Worm (Caenorhabditis elegans) whole organism, early embryonic: Measurements from ENCODE around the gene F20D6.10.

Experiments used
- B0310.2 ChIP-seq: sonication (generic microtip); optimal IDR thresholded peaks from 2 replicates; lab custom pipeline; 2016; ENCODE audit warnings: mild to moderate bottlenecking, missing genetic modification characterization, missing compliant biosample characterization
- ama-1 ChIP-seq: fragments of 150-350 bp; optimal IDR thresholded peaks from 2 replicates; lab custom pipeline; 2014
- ceh-13 ChIP-seq: fragments of 200-800 bp; sonication (Bioruptor generic); optimal IDR thresholded peaks from 2 replicates; lab custom pipeline; 2018; ENCODE audit warnings: mild to moderate bottlenecking, missing genetic modification characterization, missing compliant biosample characterization
- ets-7 ChIP-seq: sonication (generic microtip); optimal IDR thresholded peaks from 2 replicates; lab custom pipeline; 2016; ENCODE audit warnings: missing genotype, missing genetic modification characterization, missing compliant biosample characterization
- flt-1 ChIP-seq: fragments of 200-800 bp; sonication (Bioruptor generic); IDR thresholded peaks from 2 replicates; pipeline ENCODE4 v1.3.6; 2022; ENCODE audit warnings: missing genetic modification characterization, missing compliant biosample characterization
- hmbx-1 ChIP-seq: sonication (generic microtip); optimal IDR thresholded peaks from 2 replicates; lab custom pipeline; 2016; ENCODE audit warnings: mild to moderate bottlenecking, missing genetic modification characterization, missing compliant biosample characterization
- hmg-4 ChIP-seq: fragments of 200-800 bp; sonication (Bioruptor generic); optimal IDR thresholded peaks from 2 replicates; lab custom pipeline; 2018; ENCODE audit warnings: mild to moderate bottlenecking, missing genetic modification characterization, missing compliant biosample characterization
- pes-1 ChIP-seq: fragments of 200-800 bp; sonication (Bioruptor generic); IDR thresholded peaks from 2 replicates; pipeline ENCODE4 v1.3.6; 2022; ENCODE audit warnings: missing genetic modification reagents, missing genetic modification characterization, missing compliant biosample characterization
- scrt-1 ChIP-seq: fragments of 200-800 bp; sonication (Bioruptor generic); IDR thresholded peaks from 2 replicates; pipeline ENCODE4 v1.3.6; 2022; ENCODE audit warnings: missing genetic modification characterization, missing compliant biosample characterization
- tbx-11 ChIP-seq: fragments of 200-800 bp; sonication (Bioruptor generic); IDR thresholded peaks from 2 replicates; pipeline ENCODE4 v1.3.6; 2022; ENCODE audit warnings: missing genetic modification characterization, missing compliant biosample characterization
- tbx-37 ChIP-seq: fragments of 200-800 bp; sonication (Bioruptor generic); conservative IDR thresholded peaks from 2 replicates; pipeline ENCODE4 v1.3.6; 2022; ENCODE audit warnings: missing genetic modification reagents, missing genetic modification characterization, missing compliant biosample characterization
- tra-4 ChIP-seq: sonication (generic microtip); optimal IDR thresholded peaks from 2 replicates; lab custom pipeline; 2017; ENCODE audit warnings: missing genetic modification characterization, missing compliant biosample characterization

DNA sequence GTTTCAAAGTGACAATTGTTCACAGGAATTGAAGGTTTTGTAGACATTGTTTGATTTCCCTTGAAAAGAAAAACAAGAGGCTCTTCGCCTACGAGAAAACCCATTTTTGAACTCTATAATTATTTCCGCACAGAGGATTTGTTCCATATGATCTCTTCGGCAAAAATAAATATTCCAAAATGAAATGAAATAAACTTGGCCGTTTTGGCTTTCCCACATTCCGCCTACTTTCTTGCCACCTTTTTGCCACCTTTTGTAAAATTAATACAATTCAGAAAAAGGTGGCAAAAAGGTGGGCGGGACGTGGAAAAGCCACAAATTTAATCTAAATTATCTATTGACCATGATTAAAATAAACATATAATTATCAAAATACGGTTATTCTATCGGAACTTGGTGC, 7.3 kb downstream of the F20D6.10 start, which contains the start of gene F20D6.15:
- TF ChIP-seq tra-4 (tag; lab: Kevin White, UChicago) = no peak
- TF ChIP-seq ama-1 (lab: Kevin White, UChicago) = no peak
- TF ChIP-seq pes-1 (GFP tag; lab: Robert Waterston, UW) = no peak
- TF ChIP-seq tbx-37 (GFP tag; lab: Robert Waterston, UW) = no peak
- no peak for TF ChIP-seq flt-1 (GFP tag; lab: Robert Waterston, UW)
- no peak for TF ChIP-seq hmbx-1 (tag; lab: Kevin White, UChicago)
- no peak for TF ChIP-seq B0310.2 (tag; lab: Kevin White, UChicago)
- TF ChIP-seq hmg-4 (GFP tag; lab: Kevin White, UChicago) = no peak
- no peak for TF ChIP-seq ets-7
- TF ChIP-seq tbx-11 (GFP tag; lab: Robert Waterston, UW) = no peak
- TF ChIP-seq scrt-1 (GFP tag; lab: Robert Waterston, UW) = no peak
- TF ChIP-seq ceh-13 = no peak
